Worm (Caenorhabditis elegans) whole organism, L3 larva: ENCODE measurements around the gene T04F3.5.

Source experiments
- R02D3.7 ChIP-seq: fragments of 150-350 bp; optimal IDR thresholded peaks from 2 replicates; lab custom pipeline; 2014; ENCODE audit warnings: missing biosample characterization, missing genetic modification characterization
- ZK546.5 ChIP-seq: sonication (generic microtip); optimal IDR thresholded peaks from 2 replicates; lab custom pipeline; 2017; ENCODE audit warnings: missing biosample characterization, missing genetic modification characterization
- aly-2 ChIP-seq: fragments of 150-350 bp; optimal IDR thresholded peaks from 2 replicates; lab custom pipeline; 2014; ENCODE audit warnings: missing biosample characterization, missing genetic modification characterization
- ama-1 ChIP-seq: fragments of 150-350 bp; optimal IDR thresholded peaks from 2 replicates; lab custom pipeline; 2018
- ceh-16 ChIP-seq: sonication (generic microtip); optimal IDR thresholded peaks from 2 replicates; lab custom pipeline; 2017; ENCODE audit warnings: missing biosample characterization, missing genetic modification characterization
- ceh-28 ChIP-seq: fragments of 150-350 bp; optimal IDR thresholded peaks from 2 replicates; lab custom pipeline; 2014; ENCODE audit warnings: missing biosample characterization, missing genetic modification reagents, missing genetic modification characterization
- ceh-82 ChIP-seq: fragments of 150-350 bp; optimal IDR thresholded peaks from 2 replicates; lab custom pipeline; 2014; ENCODE audit warnings: missing biosample characterization, missing genetic modification characterization
- ceh-9 ChIP-seq: sonication (generic microtip); optimal IDR thresholded peaks from 2 replicates; lab custom pipeline; 2018; ENCODE audit warnings: missing biosample characterization, missing genetic modification characterization
- daf-12 ChIP-seq: fragments of 150-350 bp; optimal IDR thresholded peaks from 2 replicates; lab custom pipeline; 2014; ENCODE audit warnings: missing biosample characterization, missing genetic modification reagents, missing genetic modification characterization
- egl-27 ChIP-seq: sonication (generic microtip); optimal IDR thresholded peaks from 4 replicates; lab custom pipeline; 2017; ENCODE audit warnings: missing biosample characterization, missing genetic modification reagents, missing genetic modification characterization
- egl-5 ChIP-seq: fragments of 150-350 bp; optimal IDR thresholded peaks from 2 replicates; lab custom pipeline; 2017; ENCODE audit warnings: missing biosample characterization, missing genetic modification reagents, missing genetic modification characterization, inconsistent platforms
- elt-1 ChIP-seq: fragments of 150-350 bp; optimal IDR thresholded peaks from 2 replicates; lab custom pipeline; 2014; ENCODE audit warnings: missing biosample characterization, missing genetic modification characterization
- elt-2 ChIP-seq: sonication (generic microtip); optimal IDR thresholded peaks from 2 replicates; lab custom pipeline; 2016; ENCODE audit warnings: missing genetic modification reagents, mild to moderate bottlenecking, missing genetic modification characterization, missing compliant biosample characterization
- elt-3 ChIP-seq, 3 experiments: fragments of 150-350 bp in 1 of 3; sonication (generic microtip) in 2 of 3; optimal IDR thresholded peaks; 2 replicates in 2 of 3; 4 replicates in 1 of 3; lab custom pipeline; 2014 to 2017; ENCODE audit warnings: missing biosample characterization in 3 of 3, missing genetic modification characterization in 3 of 3
- eor-1 ChIP-seq, 2 experiments: fragments of 150-350 bp; optimal IDR thresholded peaks; 2 replicates each; lab custom pipeline; 2014 to 2018; ENCODE audit warnings: missing biosample characterization in 2 of 2, missing genetic modification characterization in 2 of 2
- fkh-10 ChIP-seq: sonication (generic microtip); optimal IDR thresholded peaks from 2 replicates; lab custom pipeline; 2017; ENCODE audit warnings: missing biosample characterization, missing genetic modification reagents, missing genetic modification characterization
- fkh-2 ChIP-seq: fragments of 150-350 bp; optimal IDR thresholded peaks from 2 replicates; lab custom pipeline; 2014; ENCODE audit warnings: missing biosample characterization, missing genetic modification reagents, missing genetic modification characterization
- fos-1 ChIP-seq: fragments of 150-350 bp; optimal IDR thresholded peaks from 2 replicates; lab custom pipeline; 2014; ENCODE audit warnings: missing biosample characterization, missing genetic modification characterization
- hmg-11 ChIP-seq: sonication (generic microtip); optimal IDR thresholded peaks from 2 replicates; lab custom pipeline; 2016; ENCODE audit warnings: missing genetic modification characterization, missing compliant biosample characterization
- jun-1 ChIP-seq: fragments of 150-350 bp; optimal IDR thresholded peaks from 2 replicates; lab custom pipeline; 2014; ENCODE audit warnings: missing biosample characterization, missing genetic modification reagents, missing genetic modification characterization
- lin-15B ChIP-seq: fragments of 150-350 bp; optimal IDR thresholded peaks from 2 replicates; lab custom pipeline; 2014; ENCODE audit warnings: missing biosample characterization, missing genetic modification characterization
- lin-39 ChIP-seq: fragments of 150-350 bp; optimal IDR thresholded peaks from 2 replicates; lab custom pipeline; 2018; ENCODE audit warnings: missing biosample characterization, missing genetic modification reagents, missing genetic modification characterization
- lsy-12 ChIP-seq: sonication (generic microtip); optimal IDR thresholded peaks from 2 replicates; lab custom pipeline; 2016; ENCODE audit warnings: mild to moderate bottlenecking, missing genetic modification characterization, missing compliant biosample characterization
- mdl-1 ChIP-seq: fragments of 150-350 bp; optimal IDR thresholded peaks from 2 replicates; lab custom pipeline; 2014; ENCODE audit warnings: missing biosample characterization, missing genetic modification characterization
- mml-1 ChIP-seq: fragments of 150-350 bp; sonication (generic microtip); optimal IDR thresholded peaks from 3 replicates; lab custom pipeline; 2014; ENCODE audit warnings: missing biosample characterization, missing genetic modification characterization
- nfya-1 ChIP-seq: sonication (generic microtip); optimal IDR thresholded peaks from 2 replicates; lab custom pipeline; 2017; ENCODE audit warnings: missing genetic modification characterization, mild to moderate bottlenecking, missing compliant biosample characterization, antibody characterized with exemption, moderate library complexity; ENCODE audit not compliant: insufficient read depth
- nhr-11 ChIP-seq: fragments of 150-350 bp; optimal IDR thresholded peaks from 2 replicates; lab custom pipeline; 2014; ENCODE audit warnings: missing biosample characterization, missing genetic modification characterization
- nhr-12 ChIP-seq: fragments of 150-350 bp; optimal IDR thresholded peaks from 2 replicates; lab custom pipeline; 2014; ENCODE audit warnings: missing biosample characterization, missing genetic modification characterization
- nhr-23 ChIP-seq: fragments of 150-350 bp; optimal IDR thresholded peaks from 2 replicates; lab custom pipeline; 2014; ENCODE audit warnings: missing biosample characterization, missing genetic modification reagents, missing genetic modification characterization
- nhr-237 ChIP-seq: fragments of 150-350 bp; optimal IDR thresholded peaks from 2 replicates; lab custom pipeline; 2014; ENCODE audit warnings: missing biosample characterization, missing genetic modification characterization
- nhr-25 ChIP-seq: sonication (generic microtip); optimal IDR thresholded peaks from 2 replicates; lab custom pipeline; 2017; ENCODE audit warnings: missing biosample characterization, missing genetic modification characterization
- nhr-28 ChIP-seq: fragments of 150-350 bp; optimal IDR thresholded peaks from 2 replicates; lab custom pipeline; 2014; ENCODE audit warnings: missing biosample characterization, missing genetic modification characterization
- nhr-43 ChIP-seq: sonication (generic microtip); optimal IDR thresholded peaks from 2 replicates; lab custom pipeline; 2016; ENCODE audit warnings: mild to moderate bottlenecking, missing genetic modification characterization, missing compliant biosample characterization; ENCODE audit not compliant: poor library complexity, severe bottlenecking
- nhr-67 ChIP-seq: fragments of 150-350 bp; optimal IDR thresholded peaks from 2 replicates; lab custom pipeline; 2014; ENCODE audit warnings: missing biosample characterization, missing genetic modification characterization
- nhr-76 ChIP-seq: fragments of 150-350 bp; sonication (generic microtip); optimal IDR thresholded peaks from 5 replicates; lab custom pipeline; 2014; ENCODE audit warnings: missing biosample characterization, missing genetic modification characterization
- nhr-77 ChIP-seq: fragments of 150-350 bp; optimal IDR thresholded peaks from 2 replicates; lab custom pipeline; 2014; ENCODE audit warnings: missing biosample characterization, missing genetic modification characterization
- pha-4 ChIP-seq: fragments of 150-350 bp; optimal IDR thresholded peaks from 2 replicates; lab custom pipeline; 2014; ENCODE audit warnings: missing biosample characterization, missing genetic modification reagents, missing genetic modification characterization
- pqm-1 ChIP-seq: fragments of 150-350 bp; optimal IDR thresholded peaks from 2 replicates; lab custom pipeline; 2017; ENCODE audit warnings: missing biosample characterization, missing genetic modification characterization, inconsistent platforms
- sea-2 ChIP-seq: fragments of 150-350 bp; sonication (generic microtip); optimal IDR thresholded peaks from 4 replicates; lab custom pipeline; 2014; ENCODE audit warnings: missing biosample characterization, missing genetic modification reagents, missing genetic modification characterization
- skn-1 ChIP-seq: fragments of 150-350 bp; optimal IDR thresholded peaks from 2 replicates; lab custom pipeline; 2014; ENCODE audit warnings: missing biosample characterization, missing genetic modification characterization
- snpc-4 ChIP-seq: fragments of 150-350 bp; optimal IDR thresholded peaks from 2 replicates; lab custom pipeline; 2014; ENCODE audit warnings: missing biosample characterization, missing genetic modification characterization
- tbx-2 ChIP-seq: sonication (generic microtip); optimal IDR thresholded peaks from 2 replicates; lab custom pipeline; 2016; ENCODE audit warnings: mild to moderate bottlenecking, missing genetic modification characterization, missing compliant biosample characterization
- unc-39 ChIP-seq: sonication (generic microtip); optimal IDR thresholded peaks from 4 replicates; lab custom pipeline; 2017; ENCODE audit warnings: missing biosample characterization, missing genetic modification characterization
- unc-62 ChIP-seq: fragments of 150-350 bp; sonication (generic microtip); optimal IDR thresholded peaks from 4 replicates; lab custom pipeline; 2014; ENCODE audit warnings: missing biosample characterization, missing genetic modification reagents, missing genetic modification characterization
- zag-1 ChIP-seq: fragments of 150-350 bp; optimal IDR thresholded peaks from 2 replicates; lab custom pipeline; 2014; ENCODE audit warnings: missing biosample characterization, missing genetic modification characterization
- ztf-11 ChIP-seq: fragments of 150-350 bp; optimal IDR thresholded peaks from 2 replicates; lab custom pipeline; 2014; ENCODE audit warnings: missing biosample characterization, missing genetic modification characterization
- ztf-4 ChIP-seq: fragments of 150-350 bp; optimal IDR thresholded peaks from 2 replicates; lab custom pipeline; 2014; ENCODE audit warnings: missing biosample characterization, missing genetic modification characterization

T04F3.5 gene

ce11 chrV:11802508-11802907, 42.0 kb downstream of the T04F3.5 start:
- TF ChIP-seq pqm-1 (tag; lab: Kevin White, UChicago) (no peak), egl-27 (peak; percentile 90), nhr-12 (tag; lab: Kevin White, UChicago) (no peak), ceh-9 (tag; lab: Kevin White, UChicago) (no peak), nhr-77 (no peak), nhr-23 (tag; lab: Kevin White, UChicago) (peak; percentile 98), ceh-16 (no peak), mml-1 (tag; lab: Kevin White, UChicago) (peak; percentile 60), unc-62 (GFP tag; lab: Kevin White, UChicago) (peak; percentile 23), sea-2 (GFP tag; lab: Kevin White, UChicago) (no peak), tbx-2 (peak; percentile 86), mdl-1 (tag; lab: Kevin White, UChicago) (peak; percentile 76), daf-12 (no peak), nhr-76 (tag; lab: Kevin White, UChicago) (no peak), aly-2 (tag; lab: Kevin White, UChicago) (no peak), nhr-11 (tag; lab: Kevin White, UChicago) (no peak), ztf-11 (tag; lab: Kevin White, UChicago) (no peak), nhr-43 (tag; lab: Kevin White, UChicago) (peak; percentile 99), nhr-67 (tag; lab: Kevin White, UChicago) (no peak), lin-15B (no peak), elt-2 (peak; percentile 32), ztf-4 (tag; lab: Kevin White, UChicago) (no peak), nhr-237 (tag; lab: Kevin White, UChicago) (no peak), fkh-10 (GFP tag; lab: Kevin White, UChicago) (no peak), unc-39 (tag; lab: Kevin White, UChicago) (no peak), elt-1 (tag; lab: Kevin White, UChicago) (no peak), fkh-2 (tag; lab: Kevin White, UChicago) (no peak), ceh-82 (tag; lab: Kevin White, UChicago) (no peak), ceh-28 (tag; lab: Kevin White, UChicago) (peak; percentile 41), nhr-25 (tag; lab: Kevin White, UChicago) (peak; percentile 96), lin-39 (tag; lab: Kevin White, UChicago) (no peak), nhr-28 (no peak), nfya-1 (tag; lab: Kevin White, UChicago) (peak; percentile 27), lsy-12 (tag; lab: Kevin White, UChicago) (peak; percentile 65), ZK546.5 (tag; lab: Kevin White, UChicago) (no peak), R02D3.7 (peak; percentile 69), snpc-4 (tag; lab: Kevin White, UChicago) (no peak), pha-4 (tag; lab: Kevin White, UChicago) (no peak), hmg-11 (tag; lab: Kevin White, UChicago) (no peak), egl-5 (no peak), eor-1 (tag; optimal IDR thresholded peaks at IDR 0.05; lab: Kevin White, UChicago) (no peak), zag-1 (tag; lab: Kevin White, UChicago) (no peak), jun-1 (peak; percentile 46), skn-1 (tag; lab: Kevin White, UChicago) (no peak), fos-1 (no peak), elt-3 (tag; optimal IDR thresholded peaks at IDR 0.05; lab: Kevin White, UChicago) (peak; percentile 81 to 94 (median 89)), ama-1 (lab: Kevin White, UChicago) (no peak)
- TF ChIP-seq, all 47 proteins: peak for 15
